Fruit fly (Drosophila melanogaster) S2 (cell line): ENCODE measurements around the gene CG7264.
A peak's percentile ranks its signal among the peaks of the same experiment; 100 is the strongest.

Experiments
- CG8478 ChIP-seq: fragments of >200 bp; optimal IDR thresholded peaks from 2 replicates; lab custom pipeline; 2018
- CTCF ChIP-seq, 2 experiments: fragments of >200 bp; optimal IDR thresholded peaks; 2 replicates each; lab custom pipeline; 2018

DNA sequence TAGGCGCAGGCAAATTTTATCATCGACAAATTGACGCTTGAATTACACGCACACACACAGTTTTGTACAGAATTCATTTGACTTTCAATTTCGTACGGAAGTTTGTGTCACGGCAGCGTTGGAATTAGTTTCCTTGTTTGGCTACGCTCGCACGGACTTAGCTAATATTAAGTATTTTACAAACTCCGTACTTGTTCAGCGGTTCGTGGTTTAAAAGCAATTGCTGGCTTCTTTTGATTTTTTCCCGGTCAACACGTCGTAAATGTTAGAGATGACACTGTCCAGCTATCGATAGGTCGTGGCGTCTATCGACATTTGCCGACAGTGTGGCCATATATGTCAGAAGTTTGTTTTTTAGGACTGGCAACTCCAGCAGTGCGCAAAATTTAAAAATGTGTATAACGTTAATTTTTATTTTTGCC is 4.5 kb downstream of the CG7264 start, which contains the start of gene CycA:
- TF ChIP-seq CG8478 (lab: Kevin White, UChicago): no peak
- peak; percentile 25 to 49 for TF ChIP-seq CTCF (optimal IDR thresholded peaks at IDR 0.05; lab: Kevin White, UChicago)
